Fruit fly (Drosophila melanogaster): ENCODE measurements around the gene Axs.

Axs gene

dm6 chrX:16651098-16651497, 32.6 kb downstream of the Axs start, which contains the start of the genes CG32573 and CG42512 (continued):
- peak; percentile 84 for TF ChIP-seq gfzf (GFP tag; optimal IDR thresholded peaks at IDR 0.05)
- TF ChIP-seq C15 (GFP tag; IDR thresholded peaks at IDR 0.05) = no peak
- TF ChIP-seq B-H2 (GFP tag; optimal IDR thresholded peaks at IDR 0.05) = peak; percentile 43
- TF ChIP-seq pros (GFP tag; optimal IDR thresholded peaks at IDR 0.05) = no peak
- no peak for TF ChIP-seq CG6854 (GFP tag; optimal IDR thresholded peaks at IDR 0.05)
- TF ChIP-seq Dek (tag; optimal IDR thresholded peaks at IDR 0.05) = no peak
- TF ChIP-seq CG17912 (GFP tag; optimal IDR thresholded peaks at IDR 0.05) = no peak
- peak; percentile 91 for TF ChIP-seq CG10267 (tag; optimal IDR thresholded peaks at IDR 0.05)
- TF ChIP-seq ttk (GFP tag; IDR thresholded peaks at IDR 0.05) = no peak
- TF ChIP-seq D19B (GFP tag; optimal IDR thresholded peaks at IDR 0.05) = no peak
- no peak for TF ChIP-seq Trl (optimal IDR thresholded peaks at IDR 0.05)
- no peak for TF ChIP-seq Trl (GFP tag; optimal IDR thresholded peaks at IDR 0.05)
- TF ChIP-seq CG1832 (GFP tag; optimal IDR thresholded peaks at IDR 0.05) = no peak
- TF ChIP-seq CG10959 (GFP tag; IDR thresholded peaks at IDR 0.05) = no peak
- no peak for TF ChIP-seq CG3407 (GFP tag; optimal IDR thresholded peaks at IDR 0.05)
- TF ChIP-seq CG18599 (GFP tag; optimal IDR thresholded peaks at IDR 0.05) = no peak
- TF ChIP-seq Hand (GFP tag; optimal IDR thresholded peaks at IDR 0.05) = no peak
- TF ChIP-seq Dad (GFP tag; optimal IDR thresholded peaks at IDR 0.05) = no peak
- TF ChIP-seq tin (GFP tag; optimal IDR thresholded peaks at IDR 0.05) = no peak
- no peak for TF ChIP-seq Rx (GFP tag; IDR thresholded peaks at IDR 0.05)
- no peak for TF ChIP-seq ase (GFP tag; IDR thresholded peaks at IDR 0.05)
- no peak for TF ChIP-seq CG12071 (GFP tag; optimal IDR thresholded peaks at IDR 0.05)
- peak; percentile 63 for TF ChIP-seq hbn (GFP tag; IDR thresholded peaks at IDR 0.05; ENCODE audit: partially characterized antibody)
- no peak for TF ChIP-seq gt (GFP tag; IDR thresholded peaks at IDR 0.05)
- no peak for TF ChIP-seq CG9727 (GFP tag; optimal IDR thresholded peaks at IDR 0.05)
- no peak for TF ChIP-seq CG4707 (GFP tag; optimal IDR thresholded peaks at IDR 0.05)
- no peak for TF ChIP-seq corto (GFP tag; optimal IDR thresholded peaks at IDR 0.05)
- no peak for TF ChIP-seq Aef1 (GFP tag; IDR thresholded peaks at IDR 0.05)
- TF ChIP-seq CG18764 (GFP tag; optimal IDR thresholded peaks at IDR 0.05) = no peak
- no peak for TF ChIP-seq repo (GFP tag; optimal IDR thresholded peaks at IDR 0.05)
- TF ChIP-seq CG12942 (GFP tag; optimal IDR thresholded peaks at IDR 0.05) = no peak
- peak in 1 of 2 experiments; percentile 71 for TF ChIP-seq insv (GFP tag; optimal IDR thresholded peaks at IDR 0.05)
- TF ChIP-seq Lpt (GFP tag; optimal IDR thresholded peaks at IDR 0.05) = no peak
- TF ChIP-seq sens-2 (GFP tag; IDR thresholded peaks at IDR 0.05) = no peak
- TF ChIP-seq CG11695 (GFP tag; IDR thresholded peaks at IDR 0.05) = no peak
- no peak for TF ChIP-seq otp (GFP tag; IDR thresholded peaks at IDR 0.05)
- TF ChIP-seq cas (GFP tag; IDR thresholded peaks at IDR 0.05) = no peak
- TF ChIP-seq pnt (GFP tag; optimal IDR thresholded peaks at IDR 0.05) = no peak
- TF ChIP-seq nmo (GFP tag; optimal IDR thresholded peaks at IDR 0.05) = peak; percentile 23
- no peak for TF ChIP-seq CG17359 (tag; optimal IDR thresholded peaks at IDR 0.05)
- TF ChIP-seq hth (optimal IDR thresholded peaks at IDR 0.05) = no peak
- no peak for TF ChIP-seq Taf1 (GFP tag; IDR thresholded peaks at IDR 0.05)
- TF ChIP-seq phol (tag; optimal IDR thresholded peaks at IDR 0.05) = peak; percentile 20
- TF ChIP-seq CG10565 (GFP tag; optimal IDR thresholded peaks at IDR 0.05) = no peak
- TF ChIP-seq Nf-YB (GFP tag; optimal IDR thresholded peaks at IDR 0.05) = no peak
- TF ChIP-seq CG13123 (GFP tag; optimal IDR thresholded peaks at IDR 0.05) = no peak
- no peak for TF ChIP-seq Tbp (GFP tag; optimal IDR thresholded peaks at IDR 0.05)
- no peak for TF ChIP-seq CG4328 (GFP tag; optimal IDR thresholded peaks at IDR 0.05)
- no peak for TF ChIP-seq CG11504 (tag; optimal IDR thresholded peaks at IDR 0.05)
- no peak for TF ChIP-seq CG9215 (GFP tag; IDR thresholded peaks at IDR 0.05)
- no peak for TF ChIP-seq Hr39 (optimal IDR thresholded peaks at IDR 0.05)
- no peak for TF ChIP-seq NFAT (GFP tag; IDR thresholded peaks at IDR 0.05)
- TF ChIP-seq crol (GFP tag; IDR thresholded peaks at IDR 0.05) = no peak
- TF ChIP-seq CG6683 (GFP tag; optimal IDR thresholded peaks at IDR 0.05) = no peak

Measured in whole organism, embryonic.